Fruit fly (Drosophila melanogaster) whole organism, larva: ENCODE results near the gene CG13138.

Experiments
- noc ChIP-seq: fragments of 200-800 bp; sonication (Bioruptor generic); optimal IDR thresholded peaks from 3 replicates; lab custom pipeline; 2019; ENCODE audit warnings: missing biosample characterization, mild to moderate bottlenecking, missing genetic modification characterization, moderate library complexity

The CG13138 gene

dm6 chr2L:10321612-10322011 lies 19.8 kb upstream of the CG13138 start:
- TF ChIP-seq noc (tag; lab: Kevin White, UChicago): peak; percentile 35

- no peak for TF ChIP-seq noc (tag; lab: Kevin White, UChicago)
Observed at dm6 chr2L:10321036-10321583, 19.3 kb upstream of the CG13138 start.

dm6 chr2L:10320174-10320775 lies 18.5 kb upstream of the CG13138 start:
- TF ChIP-seq noc (tag; lab: Kevin White, UChicago): peak; percentile 23

- TF ChIP-seq noc (tag; lab: Kevin White, UChicago): no peak
Observed at dm6 chr2L:10315888-10316287, 14.1 kb upstream of the CG13138 start.

- no peak for TF ChIP-seq noc (tag; lab: Kevin White, UChicago)
Observed at dm6 chr2L:10314327-10315210, 12.8 kb upstream of the CG13138 start, which contains the start of the genes Usp14 and CG4972. Gene Usp14 (minus strand): TSS chr2L:10314396. Gene CG4972 (plus strand): TSS chr2L:10314792.

- no peak for TF ChIP-seq noc (tag; lab: Kevin White, UChicago)
Observed at dm6 chr2L:10311822-10312221, 10.0 kb upstream of the CG13138 start.

dm6 chr2L:10310614-10311382 lies 9.0 kb upstream of the CG13138 start, which contains the start of gene Cdk5alpha:
Gene Cdk5alpha (minus strand): TSS chr2L:10310956.
- TF ChIP-seq noc (tag; lab: Kevin White, UChicago): no peak

- peak; percentile 59 for TF ChIP-seq noc (tag; lab: Kevin White, UChicago)
Observed at dm6 chr2L:10306518-10307260, 4.9 kb upstream of the CG13138 start, which contains the start of the genes CG5390 and CG4968. Gene CG5390 (minus strand): TSS chr2L:10306594. Gene CG4968 (plus strand): TSS chr2L:10306922.

- TF ChIP-seq noc (tag; lab: Kevin White, UChicago): peak; percentile 64
Observed at dm6 chr2L:10305538-10306147, 3.8 kb upstream of the CG13138 start.

- no peak for TF ChIP-seq noc (tag; lab: Kevin White, UChicago)
Observed at dm6 chr2L:10303786-10304185, 2.0 kb upstream of the CG13138 start, which contains the start of gene nmd. Gene nmd (minus strand): TSS chr2L:10303947.

- no peak for TF ChIP-seq noc (tag; lab: Kevin White, UChicago)
Observed at dm6 chr2L:10299810-10300147, 2.0 kb downstream of the CG13138 start, which contains the start of gene CYLD. Gene CYLD (minus strand): TSS chr2L:10299847.

dm6 chr2L:10299077-10299809 lies 2.6 kb downstream of the CG13138 start:
- no peak for TF ChIP-seq noc (tag; lab: Kevin White, UChicago)

- no peak for TF ChIP-seq noc (tag; lab: Kevin White, UChicago)
Observed at dm6 chr2L:10298306-10298705, 3.5 kb downstream of the CG13138 start.
